Worm (Caenorhabditis elegans): Measurements from ENCODE around the gene pgp-6.

The pgp-6 gene

ce11 chrX:10862582-10862981 is 14.6 kb downstream of the pgp-6 start:
- TF ChIP-seq daf-12 (tag; optimal IDR thresholded peaks at IDR 0.05): no peak

ce11 chrX:10861673-10862072 is 15.6 kb downstream of the pgp-6 start:
- TF ChIP-seq nfya-1 (tag; optimal IDR thresholded peaks at IDR 0.05; ENCODE audit: insufficient read depth) (no peak), sea-2 (GFP tag; optimal IDR thresholded peaks at IDR 0.05) (no peak), elt-2 (tag; optimal IDR thresholded peaks at IDR 0.05) (no peak), pha-4 (tag; optimal IDR thresholded peaks at IDR 0.05) (no peak), fkh-10 (GFP tag; optimal IDR thresholded peaks at IDR 0.05) (no peak), aly-2 (tag; optimal IDR thresholded peaks at IDR 0.05) (no peak), egl-5 (tag; optimal IDR thresholded peaks at IDR 0.05) (no peak), skn-1 (tag; optimal IDR thresholded peaks at IDR 0.05) (no peak), nhr-237 (tag; optimal IDR thresholded peaks at IDR 0.05) (no peak), nhr-43 (tag; optimal IDR thresholded peaks at IDR 0.05; ENCODE audit: poor library complexity, severe bottlenecking) (no peak), nhr-28 (tag; optimal IDR thresholded peaks at IDR 0.05) (no peak), ceh-9 (tag; optimal IDR thresholded peaks at IDR 0.05) (no peak), hmg-11 (tag; optimal IDR thresholded peaks at IDR 0.05) (no peak), unc-62 (GFP tag; optimal IDR thresholded peaks at IDR 0.05) (no peak)

DNA sequence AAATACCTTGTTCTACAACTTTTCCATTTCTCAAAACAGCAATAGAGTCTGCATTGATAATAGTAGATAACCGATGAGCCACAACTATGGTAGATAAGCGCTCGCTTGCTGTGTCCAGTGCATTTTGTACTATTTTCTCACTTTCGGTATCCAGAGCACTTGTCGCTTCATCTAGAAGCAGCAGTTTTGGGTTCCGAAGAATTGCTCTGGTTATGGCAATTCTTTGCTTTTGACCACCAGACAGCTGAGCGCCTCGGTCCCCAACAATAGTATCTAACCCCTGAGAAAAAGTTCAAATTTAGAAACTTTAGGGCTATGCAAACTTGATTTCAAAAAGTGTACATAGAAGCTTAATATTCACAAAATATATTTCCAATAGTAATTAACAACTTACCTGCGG is 17.6 kb downstream of the pgp-6 start:
- TF ChIP-seq fkh-2 (tag; optimal IDR thresholded peaks at IDR 0.05) (no peak), jun-1 (tag; optimal IDR thresholded peaks at IDR 0.05) (no peak), fkh-10 (GFP tag; optimal IDR thresholded peaks at IDR 0.05) (no peak)

DNA sequence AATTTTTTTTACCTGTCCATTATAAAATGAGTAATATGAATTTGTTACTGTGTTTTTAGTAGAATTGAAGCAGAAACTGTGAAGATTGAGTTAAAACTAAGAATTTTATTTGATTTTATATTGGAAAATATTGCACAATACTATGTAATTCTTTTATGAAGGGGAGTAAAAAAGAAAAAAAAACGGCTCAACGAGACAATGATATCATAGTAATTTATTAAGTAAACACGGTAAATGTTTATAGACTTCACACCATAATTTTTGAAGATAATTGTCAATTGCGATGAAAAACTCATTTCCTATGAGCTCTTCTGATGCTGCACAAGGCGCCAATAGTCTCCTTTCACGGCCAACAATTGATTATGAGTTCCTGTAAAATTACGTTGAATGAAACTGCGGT is 18.0 kb downstream of the pgp-6 start, which contains the start of gene pgp-5:
Gene pgp-5, minus strand, starts transcription at position 87 of the 400 bp plus-strand sequence.
- TF ChIP-seq nhr-76 (tag; optimal IDR thresholded peaks at IDR 0.05): no peak
- TF ChIP-seq nhr-25 (tag; optimal IDR thresholded peaks at IDR 0.05): no peak
- no peak for TF ChIP-seq elt-3 (tag; optimal IDR thresholded peaks at IDR 0.05)

- TF ChIP-seq unc-39 (tag; optimal IDR thresholded peaks at IDR 0.05) (no peak), nhr-237 (tag; optimal IDR thresholded peaks at IDR 0.05) (no peak), ceh-9 (tag; optimal IDR thresholded peaks at IDR 0.05) (no peak), egl-5 (tag; optimal IDR thresholded peaks at IDR 0.05) (peak; percentile 69), nfya-1 (tag; optimal IDR thresholded peaks at IDR 0.05; ENCODE audit: insufficient read depth) (peak; percentile 83), fos-1 (tag; optimal IDR thresholded peaks at IDR 0.05) (no peak), tbx-2 (tag; optimal IDR thresholded peaks at IDR 0.05) (no peak), ZK546.5 (tag; optimal IDR thresholded peaks at IDR 0.05) (no peak), sea-2 (GFP tag; optimal IDR thresholded peaks at IDR 0.05) (no peak), lin-39 (tag; optimal IDR thresholded peaks at IDR 0.05) (peak; percentile 48), nhr-25 (tag; optimal IDR thresholded peaks at IDR 0.05) (no peak), ztf-4 (tag; optimal IDR thresholded peaks at IDR 0.05) (no peak), ceh-16 (tag; optimal IDR thresholded peaks at IDR 0.05) (no peak)
Measured at ce11 chrX:10853271-10853670, 24.0 kb downstream of the pgp-6 start.

DNA sequence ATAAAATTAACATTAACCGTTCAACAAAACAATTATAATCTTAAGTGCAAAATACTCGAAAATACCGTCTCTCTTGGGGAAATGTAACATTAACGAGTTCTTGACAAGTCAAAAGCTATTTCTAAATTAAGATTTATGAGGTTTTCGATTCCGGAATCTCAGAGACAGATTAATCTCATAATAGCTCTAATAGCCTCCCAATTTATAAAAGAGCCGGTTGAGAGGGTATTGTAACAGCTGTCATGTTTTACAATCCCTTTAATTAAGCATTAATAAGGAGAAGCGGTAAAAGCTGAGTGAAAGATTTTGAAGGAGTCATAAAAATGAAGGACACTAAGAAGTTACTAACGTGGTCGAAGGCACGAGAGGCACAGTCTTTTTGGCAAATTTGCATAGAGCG is 25.5 kb downstream of the pgp-6 start:
- TF ChIP-seq R02D3.7 (tag; optimal IDR thresholded peaks at IDR 0.05) (no peak), elt-1 (tag; optimal IDR thresholded peaks at IDR 0.05) (no peak), ama-1 (optimal IDR thresholded peaks at IDR 0.05) (no peak), jun-1 (tag; optimal IDR thresholded peaks at IDR 0.05) (no peak), egl-5 (tag; optimal IDR thresholded peaks at IDR 0.05) (no peak), ztf-11 (tag; optimal IDR thresholded peaks at IDR 0.05) (no peak), zag-1 (tag; optimal IDR thresholded peaks at IDR 0.05) (no peak), ceh-82 (tag; optimal IDR thresholded peaks at IDR 0.05) (no peak), nhr-28 (tag; optimal IDR thresholded peaks at IDR 0.05) (no peak), ceh-9 (tag; optimal IDR thresholded peaks at IDR 0.05) (no peak), eor-1 (tag; optimal IDR thresholded peaks at IDR 0.05) (no peak)
